Worm (Caenorhabditis elegans) whole organism, L1 larva: Measurements from ENCODE around the gene mpc-1.

ENCODE experiments used
- C04F5.9 ChIP-seq: sonication (generic microtip); optimal IDR thresholded peaks from 2 replicates; lab custom pipeline; 2016; ENCODE audit warnings: missing genetic modification characterization, missing compliant biosample characterization
- C16A3.4 ChIP-seq: fragments of 150-350 bp; optimal IDR thresholded peaks from 2 replicates; lab custom pipeline; 2014; ENCODE audit warnings: missing biosample characterization, missing genetic modification characterization
- F16B12.6 ChIP-seq: fragments of 150-350 bp; optimal IDR thresholded peaks from 2 replicates; lab custom pipeline; 2014; ENCODE audit warnings: missing biosample characterization, missing genetic modification characterization
- aha-1 ChIP-seq: fragments of 150-350 bp; optimal IDR thresholded peaks from 2 replicates; lab custom pipeline; 2014; ENCODE audit warnings: missing biosample characterization, missing genetic modification characterization
- alr-1 ChIP-seq: fragments of 200-800 bp; sonication (Bioruptor generic); optimal IDR thresholded peaks from 2 replicates; lab custom pipeline; 2018; ENCODE audit warnings: borderline replicate concordance, mild to moderate bottlenecking, missing genetic modification characterization, missing compliant biosample characterization
- ama-1 ChIP-seq: fragments of 150-350 bp; optimal IDR thresholded peaks from 2 replicates; lab custom pipeline; 2014
- blmp-1 ChIP-seq: fragments of 150-350 bp; optimal IDR thresholded peaks from 2 replicates; lab custom pipeline; 2014; ENCODE audit warnings: missing biosample characterization, missing genetic modification characterization
- ceh-63 ChIP-seq: fragments of 200-800 bp; sonication (Bioruptor generic); optimal IDR thresholded peaks from 2 replicates; lab custom pipeline; 2018; ENCODE audit warnings: mild to moderate bottlenecking, missing genetic modification characterization, missing compliant biosample characterization
- ceh-8 ChIP-seq: fragments of 200-800 bp; sonication (Bioruptor generic); optimal IDR thresholded peaks from 2 replicates; lab custom pipeline; 2018; ENCODE audit warnings: mild to moderate bottlenecking, missing genetic modification characterization, moderate library complexity, missing compliant biosample characterization
- ceh-88 ChIP-seq: fragments of 200-800 bp; sonication (Bioruptor generic); IDR thresholded peaks from 2 replicates; pipeline ENCODE4 v1.3.6; 2022; ENCODE audit warnings: missing genetic modification characterization, missing compliant biosample characterization
- ceh-90 ChIP-seq: sonication (generic microtip); optimal IDR thresholded peaks from 2 replicates; lab custom pipeline; 2016; ENCODE audit warnings: missing genetic modification characterization, missing compliant biosample characterization
- dpl-1 ChIP-seq, 3 experiments: fragments of 150-350 bp in 2 of 3; sonication (generic microtip) in 1 of 3; optimal IDR thresholded peaks; 2 replicates each; lab custom pipeline; 2014 to 2017; ENCODE audit warnings: missing biosample characterization in 3 of 3, missing genetic modification characterization in 3 of 3, missing genetic modification reagents in 3 of 3
- efl-1 ChIP-seq, 4 experiments: fragments of 150-350 bp; optimal IDR thresholded peaks in 3 of 4; peaks in 1 of 4; 1 replicate in 1 of 4; 2 replicates in 3 of 4; lab custom pipeline; 2014; ENCODE audit warnings: missing biosample characterization in 2 of 4, missing genetic modification characterization in 2 of 4, missing genetic modification reagents in 2 of 4
- elt-2 ChIP-seq: sonication (generic microtip); optimal IDR thresholded peaks from 2 replicates; lab custom pipeline; 2016; ENCODE audit warnings: missing genetic modification characterization, mild to moderate bottlenecking, inconsistent platforms, missing compliant biosample characterization, missing genetic modification reagents
- elt-3 ChIP-seq, 6 experiments: fragments of 150-350 bp in 1 of 6; sonication (generic microtip); optimal IDR thresholded peaks; 2 replicates each; lab custom pipeline; 2017 to 2018; ENCODE audit warnings: missing biosample characterization in 6 of 6, missing genetic modification characterization in 6 of 6, inconsistent platforms in 1 of 6
- ets-5 ChIP-seq: fragments of 200-800 bp; sonication (Bioruptor generic); IDR thresholded peaks from 2 replicates; pipeline ENCODE4 v1.3.6; 2022; ENCODE audit warnings: missing genetic modification characterization, missing compliant biosample characterization
- fkh-8 ChIP-seq: sonication (generic microtip); optimal IDR thresholded peaks from 2 replicates; lab custom pipeline; 2016; ENCODE audit warnings: mild to moderate bottlenecking, missing genetic modification characterization, missing compliant biosample characterization
- grh-1 ChIP-seq: fragments of 200-800 bp; sonication (Bioruptor generic); IDR thresholded peaks from 2 replicates; pipeline ENCODE4 v1.3.6; 2022; ENCODE audit warnings: missing genetic modification reagents, missing genetic modification characterization, missing compliant biosample characterization
- hlh-17 ChIP-seq: fragments of 200-800 bp; sonication (Bioruptor generic); optimal IDR thresholded peaks from 2 replicates; lab custom pipeline; 2018; ENCODE audit warnings: missing genetic modification characterization, mild to moderate bottlenecking, missing compliant biosample characterization, moderate library complexity, borderline replicate concordance
- hlh-4 ChIP-seq: sonication (generic microtip); optimal IDR thresholded peaks from 2 replicates; lab custom pipeline; 2016; ENCODE audit warnings: mild to moderate bottlenecking, missing genetic modification characterization, missing compliant biosample characterization
- hpl-2 ChIP-seq: fragments of 150-350 bp; optimal IDR thresholded peaks from 2 replicates; lab custom pipeline; 2014; ENCODE audit warnings: missing biosample characterization, missing genetic modification reagents, missing genetic modification characterization
- irx-1 ChIP-seq: sonication (generic microtip); optimal IDR thresholded peaks from 2 replicates; lab custom pipeline; 2016; ENCODE audit warnings: missing genetic modification characterization, missing compliant biosample characterization
- lin-15B ChIP-seq: fragments of 150-350 bp; sonication (generic microtip); optimal IDR thresholded peaks from 3 replicates; lab custom pipeline; 2014; ENCODE audit warnings: missing biosample characterization, missing genetic modification characterization
- lin-39 ChIP-seq: fragments of 150-350 bp; optimal IDR thresholded peaks from 2 replicates; lab custom pipeline; 2014; ENCODE audit warnings: missing biosample characterization, missing genetic modification reagents, missing genetic modification characterization
- lir-3 ChIP-seq: sonication (generic microtip); optimal IDR thresholded peaks from 2 replicates; lab custom pipeline; 2016; ENCODE audit warnings: mild to moderate bottlenecking, missing genetic modification characterization, moderate library complexity, missing compliant biosample characterization; ENCODE audit not compliant: poor library complexity
- mab-9 ChIP-seq: fragments of 200-800 bp; sonication (Bioruptor generic); IDR thresholded peaks from 2 replicates; pipeline ENCODE4 v1.3.6; 2022; ENCODE audit warnings: missing genetic modification reagents, missing genetic modification characterization, missing compliant biosample characterization
- mef-2 ChIP-seq: fragments of 150-350 bp; optimal IDR thresholded peaks from 2 replicates; lab custom pipeline; 2014; ENCODE audit warnings: missing biosample characterization, missing genetic modification characterization
- nhr-12 ChIP-seq: sonication (generic microtip); optimal IDR thresholded peaks from 2 replicates; lab custom pipeline; 2017; ENCODE audit warnings: missing biosample characterization, missing genetic modification characterization
- nhr-19 ChIP-seq: fragments of 200-800 bp; sonication (Bioruptor generic); conservative IDR thresholded peaks from 2 replicates; pipeline ENCODE4 v1.3.6; 2022; ENCODE audit warnings: missing genetic modification characterization, missing compliant biosample characterization
- nhr-237 ChIP-seq: fragments of 150-350 bp; optimal IDR thresholded peaks from 2 replicates; lab custom pipeline; 2014; ENCODE audit warnings: missing biosample characterization, missing genetic modification characterization
- nhr-28 ChIP-seq: fragments of 150-350 bp; optimal IDR thresholded peaks from 2 replicates; lab custom pipeline; 2014; ENCODE audit warnings: missing biosample characterization, missing genetic modification characterization
- nhr-47 ChIP-seq: sonication (generic microtip); optimal IDR thresholded peaks from 2 replicates; lab custom pipeline; 2016; ENCODE audit warnings: mild to moderate bottlenecking, missing genetic modification characterization, moderate library complexity, missing compliant biosample characterization
- nhr-76 ChIP-seq: sonication (generic microtip); optimal IDR thresholded peaks from 2 replicates; lab custom pipeline; 2017; ENCODE audit warnings: missing biosample characterization, missing genetic modification characterization
- nhr-77 ChIP-seq: fragments of 150-350 bp; optimal IDR thresholded peaks from 2 replicates; lab custom pipeline; 2014; ENCODE audit warnings: missing biosample characterization, missing genetic modification characterization
- nhr-85 ChIP-seq: sonication (generic microtip); peaks from one replicate; lab custom pipeline; 2016; ENCODE audit warnings: missing genetic modification characterization, inconsistent platforms, missing compliant biosample characterization
- nhr-90 ChIP-seq: sonication (generic microtip); optimal IDR thresholded peaks from 2 replicates; lab custom pipeline; 2016; ENCODE audit warnings: mild to moderate bottlenecking, missing genetic modification characterization, missing compliant biosample characterization; ENCODE audit not compliant: poor library complexity
- pag-3 ChIP-seq: sonication (generic microtip); optimal IDR thresholded peaks from 2 replicates; lab custom pipeline; 2017; ENCODE audit warnings: missing genetic modification characterization, mild to moderate bottlenecking, missing compliant biosample characterization, antibody characterized with exemption, borderline replicate concordance; ENCODE audit not compliant: insufficient read depth
- pqm-1 ChIP-seq: sonication (generic microtip); optimal IDR thresholded peaks from 3 replicates; lab custom pipeline; 2017; ENCODE audit warnings: missing biosample characterization, missing genetic modification characterization
- rnt-1 ChIP-seq: sonication (generic microtip); optimal IDR thresholded peaks from 2 replicates; lab custom pipeline; 2016; ENCODE audit warnings: mild to moderate bottlenecking, missing genetic modification characterization, moderate library complexity, missing compliant biosample characterization
- skn-1 ChIP-seq: fragments of 150-350 bp; optimal IDR thresholded peaks from 2 replicates; lab custom pipeline; 2014; ENCODE audit warnings: missing biosample characterization, missing genetic modification characterization
- sptf-1 ChIP-seq: fragments of 150-350 bp; optimal IDR thresholded peaks from 2 replicates; lab custom pipeline; 2014; ENCODE audit warnings: missing biosample characterization, missing genetic modification characterization
- swsn-7 ChIP-seq: sonication (generic microtip); optimal IDR thresholded peaks from 2 replicates; lab custom pipeline; 2016; ENCODE audit warnings: missing genetic modification characterization, missing compliant biosample characterization
- tbx-2 ChIP-seq: sonication (generic microtip); optimal IDR thresholded peaks from 2 replicates; lab custom pipeline; 2016; ENCODE audit warnings: missing genetic modification characterization, missing compliant biosample characterization
- unc-98 ChIP-seq: fragments of 200-800 bp; sonication (Bioruptor generic); IDR thresholded peaks from 2 replicates; pipeline ENCODE4 v1.3.6; 2022; ENCODE audit warnings: missing genetic modification characterization, missing compliant biosample characterization
- xbp-1 ChIP-seq: sonication (generic microtip); optimal IDR thresholded peaks from 2 replicates; lab custom pipeline; 2016; ENCODE audit warnings: missing genetic modification characterization, missing compliant biosample characterization
- zip-4 ChIP-seq: fragments of 200-800 bp; sonication (Bioruptor generic); optimal IDR thresholded peaks from 2 replicates; lab custom pipeline; 2018; ENCODE audit warnings: mild to moderate bottlenecking, missing genetic modification characterization, moderate library complexity, missing compliant biosample characterization
- ztf-11 ChIP-seq, 2 experiments: sonication (generic microtip); optimal IDR thresholded peaks; 2 replicates each; lab custom pipeline; 2016 to 2017; ENCODE audit warnings: missing genetic modification characterization in 2 of 2, missing biosample characterization in 1 of 2, missing compliant biosample characterization in 1 of 2
- ztf-4 ChIP-seq: fragments of 150-350 bp; optimal IDR thresholded peaks from 2 replicates; lab custom pipeline; 2014; ENCODE audit warnings: missing biosample characterization, missing genetic modification characterization

The mpc-1 gene

DNA sequence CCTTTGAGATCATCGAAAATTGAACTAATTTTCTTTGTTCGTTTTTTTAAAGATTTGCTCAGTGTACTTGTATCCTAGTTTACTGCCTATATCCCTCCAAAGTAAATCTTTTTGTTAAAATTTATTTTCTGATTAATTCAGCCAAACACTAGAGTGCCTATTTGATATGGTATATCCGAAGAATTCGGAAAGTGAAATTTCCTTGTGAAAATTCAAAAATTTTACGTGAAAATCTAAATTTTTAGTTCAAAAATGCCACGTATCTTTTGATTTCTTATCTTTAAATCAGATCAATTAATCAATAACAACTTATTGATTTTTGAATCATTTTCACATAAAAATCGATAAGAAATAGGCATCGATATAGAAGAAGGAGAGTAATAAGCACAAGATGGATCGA lies 14.8 kb upstream of the mpc-1 start, which contains the start of gene R07E5.6:
Gene R07E5.6, plus strand, starts transcription at position 301 of the 400 bp plus-strand sequence.
- TF ChIP-seq efl-1 (optimal IDR thresholded peaks at IDR 0.05; lab: Kevin White, UChicago) (no peak), efl-1 (GFP tag; optimal IDR thresholded peaks at IDR 0.05 in 1 of 2; lab: Kevin White, UChicago) (peak in 1 of 2 experiments; percentile 37), nhr-47 (tag; lab: Kevin White, UChicago) (no peak)

- TF ChIP-seq unc-98 (GFP tag; lab: Robert Waterston, UW): no peak
- TF ChIP-seq nhr-85 (tag; lab: Kevin White, UChicago): no peak
- no peak for TF ChIP-seq zip-4 (GFP tag; lab: Kevin White, UChicago)
- no peak for TF ChIP-seq pag-3 (tag; lab: Kevin White, UChicago)
- TF ChIP-seq ets-5 (GFP tag; lab: Robert Waterston, UW): no peak
- no peak for TF ChIP-seq fkh-8 (tag; lab: Kevin White, UChicago)
- TF ChIP-seq mef-2 (tag; lab: Kevin White, UChicago): no peak
- TF ChIP-seq nhr-77: no peak
- TF ChIP-seq alr-1: no peak
- TF ChIP-seq C16A3.4: no peak
- TF ChIP-seq lir-3 (tag; lab: Kevin White, UChicago): no peak
- TF ChIP-seq xbp-1 (tag; lab: Kevin White, UChicago): no peak
- no peak for TF ChIP-seq nhr-12
- TF ChIP-seq hpl-2 (GFP tag; lab: Kevin White, UChicago): no peak
- TF ChIP-seq, all 84 proteins: peak for 0
Observed at ce11 chrIII:4401142-4401541, 12.1 kb upstream of the mpc-1 start, which contains the start of gene R07E5.15. R07E5.15 (plus strand) TSS chrIII:4401442.

ce11 chrIII:4404339-4404836 lies 8.9 kb upstream of the mpc-1 start, which contains the start of the genes R07E5.17 and snfc-5:
R07E5.17 (minus strand) TSS chrIII:4404436.
snfc-5 (plus strand) TSS chrIII:4404786.
- no peak for TF ChIP-seq nhr-90 (tag; lab: Kevin White, UChicago)
- TF ChIP-seq blmp-1 (tag; lab: Kevin White, UChicago): peak; percentile 52
- no peak for TF ChIP-seq lir-3 (tag; lab: Kevin White, UChicago)
- peak; percentile 54 for TF ChIP-seq lin-15B (tag; lab: Kevin White, UChicago)
- TF ChIP-seq elt-2 (tag; lab: Kevin White, UChicago): no peak
- no peak for TF ChIP-seq rnt-1 (tag; lab: Kevin White, UChicago)
- TF ChIP-seq pqm-1 (tag; lab: Kevin White, UChicago): no peak
- no peak for TF ChIP-seq nhr-28
- no peak for TF ChIP-seq ztf-11 (tag; optimal IDR thresholded peaks at IDR 0.05; lab: Kevin White, UChicago)
- TF ChIP-seq elt-3 (tag; optimal IDR thresholded peaks at IDR 0.05; lab: Kevin White, UChicago): no peak
- no peak for TF ChIP-seq hlh-17 (GFP tag; lab: Kevin White, UChicago)
- TF ChIP-seq hlh-4 (tag; lab: Kevin White, UChicago): no peak
- no peak for TF ChIP-seq pag-3 (tag; lab: Kevin White, UChicago)
- TF ChIP-seq C16A3.4: peak; percentile 55
- no peak for TF ChIP-seq ama-1 (lab: Kevin White, UChicago)
- TF ChIP-seq F16B12.6: peak; percentile 46
- no peak for TF ChIP-seq ceh-88 (GFP tag; lab: Robert Waterston, UW)
- TF ChIP-seq lin-39 (tag; lab: Kevin White, UChicago): no peak
- TF ChIP-seq grh-1 (GFP tag; lab: Robert Waterston, UW): no peak
- no peak for TF ChIP-seq nhr-76 (tag; lab: Kevin White, UChicago)
- TF ChIP-seq unc-98 (GFP tag; lab: Robert Waterston, UW): no peak
- no peak for TF ChIP-seq ceh-63 (GFP tag; lab: Kevin White, UChicago)
- TF ChIP-seq zip-4 (GFP tag; lab: Kevin White, UChicago): no peak
- TF ChIP-seq aha-1 (tag; lab: Kevin White, UChicago): no peak
- peak; percentile 59 for TF ChIP-seq skn-1 (tag; lab: Kevin White, UChicago)
- TF ChIP-seq mab-9: no peak
- TF ChIP-seq ceh-90: no peak
- TF ChIP-seq ceh-8 (GFP tag; lab: Kevin White, UChicago): no peak
- no peak for TF ChIP-seq ets-5 (GFP tag; lab: Robert Waterston, UW)
- TF ChIP-seq sptf-1 (tag; lab: Kevin White, UChicago): no peak
- no peak for TF ChIP-seq nhr-237 (tag; lab: Kevin White, UChicago)
- TF ChIP-seq C04F5.9: no peak
- TF ChIP-seq dpl-1 (GFP tag; optimal IDR thresholded peaks at IDR 0.05; lab: Kevin White, UChicago): peak; percentile 34 to 71 (median 52)
- no peak for TF ChIP-seq ztf-4 (tag; lab: Kevin White, UChicago)
- TF ChIP-seq tbx-2: no peak
- TF ChIP-seq swsn-7 (tag; lab: Kevin White, UChicago): no peak
- TF ChIP-seq nhr-12: no peak
- no peak for TF ChIP-seq nhr-19 (GFP tag; lab: Robert Waterston, UW)
- no peak for TF ChIP-seq irx-1 (tag; lab: Kevin White, UChicago)
